Fruit fly (Drosophila melanogaster): ENCODE measurements around the gene CG8560.

DNA sequence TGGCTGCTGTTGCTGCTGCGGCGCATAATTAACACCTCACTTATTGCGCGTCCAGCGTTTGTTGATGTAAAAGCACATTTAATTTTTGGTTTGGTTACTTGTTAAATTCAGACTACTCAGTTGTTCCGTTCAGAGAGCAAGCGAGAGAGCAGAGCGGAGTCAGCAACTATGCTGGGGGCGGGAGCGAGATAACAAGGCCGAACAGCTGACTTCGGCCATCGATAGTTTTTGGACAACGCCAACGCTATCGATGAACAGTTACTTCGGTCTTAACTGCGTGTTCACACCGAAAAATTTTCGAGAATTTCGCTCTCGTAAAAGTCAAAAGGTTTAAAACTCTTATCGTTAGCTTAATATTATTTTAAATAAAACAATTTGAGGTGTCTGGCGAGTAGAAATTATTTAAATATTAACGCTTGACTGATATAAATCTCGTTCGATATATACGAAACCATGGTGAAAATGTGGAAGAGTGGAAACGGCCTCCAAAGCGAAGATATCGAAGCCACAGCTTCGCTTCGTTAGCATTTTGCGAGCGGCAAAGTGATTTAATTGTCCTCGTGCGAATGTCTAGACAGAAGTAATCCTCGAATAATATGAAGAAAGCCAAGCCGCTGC is 22.5 kb downstream of the CG8560 start, which contains the start of the genes SMSr and smid:
- TF ChIP-seq h (optimal IDR thresholded peaks at IDR 0.05) (no peak), psq (optimal IDR thresholded peaks at IDR 0.05) (no peak), ttk (optimal IDR thresholded peaks at IDR 0.05) (no peak), insv (optimal IDR thresholded peaks at IDR 0.05) (no peak)
